Worm (Caenorhabditis elegans) whole organism, L4/young adult: Measurements from ENCODE around the gene F34H10.1.

Experiments
- dao-5 ChIP-seq: sonication (generic microtip); optimal IDR thresholded peaks from 2 replicates; lab custom pipeline; 2016; ENCODE audit warnings: missing genotype, missing genetic modification characterization, moderate library complexity, missing compliant biosample characterization
- him-1 ChIP-seq: sonication (generic microtip); optimal IDR thresholded peaks from 2 replicates; lab custom pipeline; 2016; ENCODE audit warnings: missing genotype, missing genetic modification reagents, missing genetic modification characterization, missing compliant biosample characterization

- TF ChIP-seq him-1 (tag; lab: Kevin White, UChicago), result no peak
- no peak for TF ChIP-seq dao-5 (tag; lab: Kevin White, UChicago)
These were observed 48.9 kb downstream of the F34H10.1 start, which contains the start of gene C43C3.4 for ce11 chrX:9674799-9675198.
